Fruit fly (Drosophila melanogaster): ENCODE measurements around the gene pdgy.
A peak's percentile ranks its signal among the peaks of the same experiment; 100 is the strongest.

Gene pdgy

DNA sequence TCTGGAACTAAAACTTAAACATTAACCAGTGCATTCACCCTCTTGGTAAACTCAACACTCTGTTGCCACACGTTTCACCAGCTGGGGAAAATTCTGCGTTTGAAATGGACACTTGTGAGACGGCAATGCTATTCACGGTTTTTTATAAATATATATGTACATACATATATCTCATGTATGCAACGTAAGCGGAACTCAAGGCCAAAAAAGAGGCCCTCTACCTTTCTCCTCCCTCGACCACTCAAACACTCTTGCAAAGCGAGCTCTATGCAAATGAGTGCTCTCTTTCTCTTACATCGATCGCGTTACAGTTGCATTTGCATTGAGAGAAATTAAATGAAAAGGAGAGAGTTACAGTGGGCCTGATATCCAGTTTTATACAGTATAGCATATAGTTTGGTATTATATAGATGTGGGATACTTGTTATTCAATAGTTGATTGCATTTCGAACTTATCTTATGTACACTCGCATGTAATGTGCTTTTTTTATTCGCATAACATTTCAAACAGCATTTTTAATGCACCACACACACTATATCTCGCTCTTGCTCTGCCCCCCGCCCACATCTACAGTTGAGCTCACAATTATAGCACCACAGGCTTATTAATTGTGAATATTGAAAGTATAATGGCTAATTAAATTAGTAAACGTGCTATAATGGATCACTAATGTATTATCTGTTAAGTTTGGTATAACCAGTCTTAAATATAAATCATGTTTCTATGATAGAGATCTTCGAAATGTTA is 1.1 kb downstream of the pdgy start (continued):
- TF ChIP-seq Ravus (GFP tag; IDR thresholded peaks at IDR 0.05): no peak
- no peak for TF ChIP-seq slp2 (GFP tag; optimal IDR thresholded peaks at IDR 0.05)
- TF ChIP-seq ci (GFP tag; IDR thresholded peaks at IDR 0.05): peak; percentile 83
- peak; percentile 8 for TF ChIP-seq CG13123 (GFP tag; optimal IDR thresholded peaks at IDR 0.05)
- TF ChIP-seq CG14860 (GFP tag; IDR thresholded peaks at IDR 0.05; ENCODE audit: partially characterized antibody): no peak
- TF ChIP-seq CG13775 (GFP tag; optimal IDR thresholded peaks at IDR 0.05): peak; percentile 1
- TF ChIP-seq Dip2 (GFP tag; IDR thresholded peaks at IDR 0.05): no peak
- peak; percentile 49 for TF ChIP-seq CoRest (tag; optimal IDR thresholded peaks at IDR 0.05)
- TF ChIP-seq ab (GFP tag; optimal IDR thresholded peaks at IDR 0.05): no peak
- TF ChIP-seq dan (GFP tag; IDR thresholded peaks at IDR 0.05): 0 out of 2 replicates have a peak, but pooled peaks have one; percentile 12
- TF ChIP-seq lov (optimal IDR thresholded peaks at IDR 0.05): no peak
- peak; percentile 45; the same call in 1 of the 3 replicates for TF ChIP-seq lov (GFP tag; IDR thresholded peaks at IDR 0.05)
- peak; percentile 49 for TF ChIP-seq Asciz (GFP tag; optimal IDR thresholded peaks at IDR 0.05)
- TF ChIP-seq CG15479 (GFP tag; optimal IDR thresholded peaks at IDR 0.05): peak; percentile 16
- TF ChIP-seq CG15696 (tag; optimal IDR thresholded peaks at IDR 0.05): no peak
- TF ChIP-seq Atf3 (GFP tag; optimal IDR thresholded peaks at IDR 0.05): no peak
- TF ChIP-seq schlank (tag; optimal IDR thresholded peaks at IDR 0.05): no peak
- peak; percentile 7 for TF ChIP-seq pnt (GFP tag; optimal IDR thresholded peaks at IDR 0.05)
- no peak for TF ChIP-seq Sry-δ (GFP tag; optimal IDR thresholded peaks at IDR 0.05)
- TF ChIP-seq HLHmδ (GFP tag; optimal IDR thresholded peaks at IDR 0.05): no peak
- TF ChIP-seq Usf (GFP tag; optimal IDR thresholded peaks at IDR 0.05): no peak
- TF ChIP-seq disco-r (GFP tag; optimal IDR thresholded peaks at IDR 0.05): no peak
- TF ChIP-seq prd (optimal IDR thresholded peaks at IDR 0.05): no peak
- peak; percentile 60 for TF ChIP-seq prd (GFP tag; IDR thresholded peaks at IDR 0.05)
- TF ChIP-seq CG18476 (GFP tag; optimal IDR thresholded peaks at IDR 0.05): no peak
- TF ChIP-seq stc (GFP tag; IDR thresholded peaks at IDR 0.05): no peak; the same call in 1 of the 2 replicates
- no peak for TF ChIP-seq CG18764 (GFP tag; optimal IDR thresholded peaks at IDR 0.05)
- peak; percentile 6; the same call in 2 of the 4 replicates for TF ChIP-seq Gug (GFP tag; IDR thresholded peaks at IDR 0.05)
- peak; percentile 27 for TF ChIP-seq CG6254 (GFP tag; optimal IDR thresholded peaks at IDR 0.05)
- peak; percentile 30 for TF ChIP-seq bcd (GFP tag; optimal IDR thresholded peaks at IDR 0.05)
- TF ChIP-seq CG31388 (GFP tag; optimal IDR thresholded peaks at IDR 0.05): no peak
- 0 out of 2 replicates have a peak, but pooled peaks have one; percentile 33 for TF ChIP-seq CG6272 (GFP tag; IDR thresholded peaks at IDR 0.05)
- no peak for TF ChIP-seq tll (GFP tag; optimal IDR thresholded peaks at IDR 0.05)
- no peak for TF ChIP-seq CG7372 (GFP tag; IDR thresholded peaks at IDR 0.05)
- peak; percentile 10 for TF ChIP-seq CG16815 (GFP tag; optimal IDR thresholded peaks at IDR 0.05)
- TF ChIP-seq Six4 (GFP tag; optimal IDR thresholded peaks at IDR 0.05): peak; percentile 27
- TF ChIP-seq CG7963 (GFP tag; IDR thresholded peaks at IDR 0.05; ENCODE audit: partially characterized antibody): no peak
- no peak for TF ChIP-seq Myb (GFP tag; optimal IDR thresholded peaks at IDR 0.05)
- peak; percentile 78 for TF ChIP-seq Med (GFP tag)
- TF ChIP-seq YL-1 (GFP tag; optimal IDR thresholded peaks at IDR 0.05): no peak
- peak; percentile 85 for TF ChIP-seq CG11696 (GFP tag; IDR thresholded peaks at IDR 0.05)
- no peak for TF ChIP-seq Bgb (GFP tag; IDR thresholded peaks at IDR 0.05; ENCODE audit: partially characterized antibody)
- no peak for TF ChIP-seq caup (GFP tag; optimal IDR thresholded peaks at IDR 0.05; ENCODE audit: severe bottlenecking)
- TF ChIP-seq NfI (GFP tag; optimal IDR thresholded peaks at IDR 0.05): peak; percentile 15
- TF ChIP-seq Sox102F (GFP tag; optimal IDR thresholded peaks at IDR 0.05): peak; percentile 74
- no peak for TF ChIP-seq CG3065 (GFP tag; optimal IDR thresholded peaks at IDR 0.05)
- TF ChIP-seq Max (GFP tag; optimal IDR thresholded peaks at IDR 0.05): no peak
- no peak for TF ChIP-seq CG4854 (GFP tag; optimal IDR thresholded peaks at IDR 0.05)
- peak; percentile 12 for TF ChIP-seq Dp (GFP tag; optimal IDR thresholded peaks at IDR 0.05)
- TF ChIP-seq CG17612 (GFP tag; IDR thresholded peaks at IDR 0.05): no peak

Data from whole organism, embryonic.